Worm (Caenorhabditis elegans) whole organism, young adult: Measurements from ENCODE around the gene jnk-1.

Experiments used
- B0336.3 ChIP-seq: fragments of 200-800 bp; sonication (Bioruptor generic); IDR thresholded peaks from 2 replicates; pipeline ENCODE4 v1.3.6; 2022; ENCODE audit warnings: missing genetic modification characterization, missing compliant biosample characterization
- C17E4.6 ChIP-seq: fragments of 200-800 bp; sonication (Bioruptor generic); IDR thresholded peaks from 2 replicates; pipeline ENCODE4 v1.3.6; 2022; ENCODE audit warnings: missing genetic modification reagents, missing genetic modification characterization, missing compliant biosample characterization
- D2030.7 ChIP-seq: fragments of 200-800 bp; sonication (Bioruptor generic); IDR thresholded peaks from 2 replicates; pipeline ENCODE4 v1.3.6; 2022; ENCODE audit warnings: missing genetic modification reagents, missing genetic modification characterization, missing compliant biosample characterization
- F22D6.2 ChIP-seq: sonication (generic microtip); optimal IDR thresholded peaks from 2 replicates; lab custom pipeline; 2016; ENCODE audit warnings: mild to moderate bottlenecking, missing genetic modification characterization, missing compliant biosample characterization
- F33H1.4 ChIP-seq: fragments of 200-800 bp; sonication (Bioruptor generic); IDR thresholded peaks from 2 replicates; pipeline ENCODE4 v1.3.6; 2022; ENCODE audit warnings: missing genetic modification reagents, missing genetic modification characterization, missing compliant biosample characterization
- F52B5.7 ChIP-seq: sonication (generic microtip); optimal IDR thresholded peaks from 2 replicates; lab custom pipeline; 2016; ENCODE audit warnings: mild to moderate bottlenecking, missing genetic modification characterization, missing compliant biosample characterization
- K12H6.12 ChIP-seq: fragments of 200-800 bp; sonication (Bioruptor generic); optimal IDR thresholded peaks from 2 replicates; lab custom pipeline; 2018; ENCODE audit warnings: mild to moderate bottlenecking, missing genetic modification characterization, missing compliant biosample characterization
- T26A5.8 ChIP-seq: sonication (generic microtip); optimal IDR thresholded peaks from 2 replicates; lab custom pipeline; 2016; ENCODE audit warnings: missing genetic modification characterization, missing compliant biosample characterization
- Y53G8AR.9 ChIP-seq: fragments of 200-800 bp; sonication (Bioruptor generic); conservative IDR thresholded peaks from 2 replicates; pipeline ENCODE4 v1.3.6; 2022; ENCODE audit warnings: missing genetic modification reagents, missing genetic modification characterization, missing compliant biosample characterization
- akir-1 ChIP-seq: fragments of 200-800 bp; sonication (Bioruptor generic); optimal IDR thresholded peaks from 2 replicates; lab custom pipeline; 2018; ENCODE audit warnings: mild to moderate bottlenecking, missing genetic modification characterization, moderate library complexity, missing compliant biosample characterization
- atf-7 ChIP-seq: sonication (generic microtip); optimal IDR thresholded peaks from 2 replicates; lab custom pipeline; 2017; ENCODE audit warnings: mild to moderate bottlenecking, missing genetic modification characterization, missing compliant biosample characterization
- athp-1 ChIP-seq: sonication (generic microtip); optimal IDR thresholded peaks from 2 replicates; lab custom pipeline; 2017; ENCODE audit warnings: mild to moderate bottlenecking, missing genetic modification characterization, missing compliant biosample characterization
- cebp-1 ChIP-seq, 2 experiments: fragments of 200-800 bp in 1 of 2; sonication (Bioruptor generic) in 1 of 2; sonication (generic microtip) in 1 of 2; IDR thresholded peaks in 1 of 2; optimal IDR thresholded peaks in 1 of 2; 2 replicates each; pipeline versions ENCODE4 v1.3.6 to Lab custom; 2017 to 2022; ENCODE audit warnings: missing compliant biosample characterization in 2 of 2, missing genetic modification characterization in 2 of 2, mild to moderate bottlenecking in 1 of 2, missing genetic modification reagents in 1 of 2, moderate library complexity in 1 of 2
- cebp-2 ChIP-seq: fragments of 200-800 bp; sonication (Bioruptor generic); IDR thresholded peaks from 2 replicates; pipeline ENCODE4 v1.3.6; 2022; ENCODE audit warnings: missing genetic modification characterization, missing compliant biosample characterization
- ceh-40 ChIP-seq: fragments of 200-800 bp; sonication (Bioruptor generic); IDR thresholded peaks from 2 replicates; pipeline ENCODE4 v1.3.6; 2022; ENCODE audit warnings: missing genetic modification characterization, missing compliant biosample characterization
- ceh-58 ChIP-seq: fragments of 200-800 bp; sonication (Bioruptor generic); IDR thresholded peaks from 2 replicates; pipeline ENCODE4 v1.3.6; 2022; ENCODE audit warnings: missing genetic modification characterization, missing compliant biosample characterization
- ceh-79 ChIP-seq: sonication (generic microtip); optimal IDR thresholded peaks from 2 replicates; lab custom pipeline; 2017; ENCODE audit warnings: mild to moderate bottlenecking, missing genetic modification characterization, missing compliant biosample characterization
- dpff-1 ChIP-seq: sonication (generic microtip); optimal IDR thresholded peaks from 2 replicates; lab custom pipeline; 2017; ENCODE audit warnings: mild to moderate bottlenecking, missing genetic modification characterization, missing compliant biosample characterization
- efl-1 ChIP-seq: fragments of 150-350 bp; optimal IDR thresholded peaks from 2 replicates; lab custom pipeline; 2014; ENCODE audit warnings: missing biosample characterization, missing genetic modification reagents, missing genetic modification characterization
- ekl-4 ChIP-seq: fragments of 200-800 bp; sonication (Bioruptor generic); IDR thresholded peaks from 2 replicates; pipeline ENCODE4 v1.3.6; 2022; ENCODE audit warnings: missing genetic modification reagents, missing genetic modification characterization, missing compliant biosample characterization
- him-1 ChIP-seq: sonication (generic microtip); optimal IDR thresholded peaks from 2 replicates; lab custom pipeline; 2016; ENCODE audit warnings: missing genotype, missing genetic modification reagents, missing genetic modification characterization, missing compliant biosample characterization
- hlh-12 ChIP-seq: sonication (generic microtip); optimal IDR thresholded peaks from 2 replicates; lab custom pipeline; 2016; ENCODE audit warnings: missing genetic modification characterization, missing compliant biosample characterization
- hmg-1.2 ChIP-seq: fragments of 200-800 bp; sonication (Bioruptor generic); IDR thresholded peaks from 2 replicates; pipeline ENCODE4 v1.3.6; 2022; ENCODE audit warnings: missing genetic modification reagents, missing genetic modification characterization, missing compliant biosample characterization
- lag-1 ChIP-seq: fragments of 200-800 bp; sonication (Bioruptor generic); IDR thresholded peaks from 2 replicates; pipeline ENCODE4 v1.3.6; 2022; ENCODE audit warnings: missing genetic modification reagents, missing genetic modification characterization, missing compliant biosample characterization
- let-526 ChIP-seq: fragments of 200-800 bp; sonication (Bioruptor generic); IDR thresholded peaks from 2 replicates; pipeline ENCODE4 v1.3.6; 2022; ENCODE audit warnings: missing genetic modification reagents, missing genetic modification characterization, missing compliant biosample characterization
- lin-54 ChIP-seq: fragments of 200-800 bp; sonication (Bioruptor generic); optimal IDR thresholded peaks from 2 replicates; lab custom pipeline; 2018; ENCODE audit warnings: mild to moderate bottlenecking, missing genetic modification characterization, missing compliant biosample characterization
- madf-10 ChIP-seq: sonication (generic microtip); optimal IDR thresholded peaks from 2 replicates; lab custom pipeline; 2016; ENCODE audit warnings: mild to moderate bottlenecking, missing genetic modification characterization, missing compliant biosample characterization
- madf-6 ChIP-seq: fragments of 200-800 bp; sonication (Bioruptor generic); IDR thresholded peaks from 2 replicates; pipeline ENCODE4 v1.3.6; 2022; ENCODE audit warnings: missing genetic modification reagents, missing genetic modification characterization, missing compliant biosample characterization
- mcd-1 ChIP-seq: fragments of 200-800 bp; sonication (Bioruptor generic); IDR thresholded peaks from 2 replicates; pipeline ENCODE4 v1.3.6; 2022; ENCODE audit warnings: missing genetic modification reagents, missing genetic modification characterization, missing compliant biosample characterization
- nfyb-1 ChIP-seq: fragments of 200-800 bp; sonication (Bioruptor generic); IDR thresholded peaks from 2 replicates; pipeline ENCODE4 v1.3.6; 2022; ENCODE audit warnings: missing genetic modification reagents, missing genetic modification characterization, missing compliant biosample characterization
- nhr-27 ChIP-seq: fragments of 200-800 bp; sonication (Bioruptor generic); optimal IDR thresholded peaks from 2 replicates; lab custom pipeline; 2018; ENCODE audit warnings: mild to moderate bottlenecking, missing genetic modification characterization, moderate library complexity, missing compliant biosample characterization
- nhr-90 ChIP-seq: sonication (generic microtip); optimal IDR thresholded peaks from 2 replicates; lab custom pipeline; 2016; ENCODE audit warnings: missing genotype, mild to moderate bottlenecking, missing genetic modification characterization, missing compliant biosample characterization
- pbrm-1 ChIP-seq: fragments of 200-800 bp; sonication (Bioruptor generic); IDR thresholded peaks from 2 replicates; pipeline ENCODE4 v1.3.6; 2022; ENCODE audit warnings: missing genetic modification reagents, missing genetic modification characterization, missing compliant biosample characterization
- rec-8 ChIP-seq, 2 experiments: sonication (generic microtip); optimal IDR thresholded peaks; 2 replicates each; lab custom pipeline; 2016; ENCODE audit warnings: mild to moderate bottlenecking in 2 of 2, missing genetic modification characterization in 2 of 2, missing genetic modification reagents in 2 of 2, missing genotype in 2 of 2, missing biosample characterization in 1 of 2, missing compliant biosample characterization in 1 of 2, moderate library complexity in 1 of 2
- snpc-4 ChIP-seq, 5 experiments: fragments of 150-350 bp in 1 of 5; sonication (generic microtip) in 4 of 5; optimal IDR thresholded peaks; 2 replicates each; lab custom pipeline; 2014 to 2018; ENCODE audit warnings: missing genetic modification characterization in 5 of 5, missing biosample characterization in 3 of 5, antibody characterized with exemption in 2 of 5, mild to moderate bottlenecking in 2 of 5, missing compliant biosample characterization in 2 of 5, missing genotype in 2 of 5, moderate library complexity in 2 of 5, missing genetic modification reagents in 1 of 5
- zim-3 ChIP-seq: sonication (generic microtip); optimal IDR thresholded peaks from 2 replicates; lab custom pipeline; 2017; ENCODE audit warnings: mild to moderate bottlenecking, missing genetic modification characterization, moderate library complexity, missing compliant biosample characterization
- ztf-18 ChIP-seq: sonication (generic microtip); optimal IDR thresholded peaks from 2 replicates; lab custom pipeline; 2016; ENCODE audit warnings: missing genotype, mild to moderate bottlenecking, missing genetic modification characterization, missing compliant biosample characterization
- ztf-6 ChIP-seq: fragments of 200-800 bp; sonication (Bioruptor generic); IDR thresholded peaks from 2 replicates; pipeline ENCODE4 v1.3.6; 2022; ENCODE audit warnings: missing genetic modification reagents, missing genetic modification characterization, missing compliant biosample characterization

jnk-1 gene

DNA sequence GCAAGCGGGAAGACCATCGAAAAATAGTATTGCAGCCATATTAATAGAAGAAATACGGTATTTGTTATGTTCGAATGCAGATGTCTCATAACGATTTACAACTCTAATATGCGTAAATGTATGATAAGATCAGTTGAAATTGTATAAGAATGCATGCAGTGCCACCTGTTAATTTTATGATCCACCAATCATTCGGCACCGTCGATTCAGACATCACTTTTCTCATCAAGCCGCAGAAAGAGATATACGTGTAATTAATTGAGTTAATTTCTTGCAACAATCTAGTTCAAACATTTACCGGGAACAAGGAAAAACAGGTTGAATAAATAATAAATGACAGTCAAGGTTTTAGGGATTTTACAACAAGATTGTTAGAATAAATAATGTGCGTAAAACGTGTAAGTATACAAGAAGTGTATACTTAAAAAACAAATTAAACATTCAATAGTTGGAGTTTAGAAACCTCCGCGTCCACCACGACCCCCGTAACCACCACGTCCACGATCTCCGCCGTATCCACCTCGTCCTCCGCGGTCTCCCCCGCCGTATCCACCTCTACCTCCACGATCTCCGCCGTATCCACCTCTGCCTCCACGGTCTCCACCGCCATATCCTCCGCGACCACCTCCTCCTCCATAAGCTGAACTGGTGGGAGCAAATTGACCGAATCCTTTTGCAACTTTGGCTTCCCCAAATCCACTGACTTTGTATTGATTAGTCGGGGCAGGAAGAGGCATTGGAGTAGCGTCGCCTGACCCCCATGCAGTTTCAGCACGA is 16.9 kb downstream of the jnk-1 start (continued):
- TF ChIP-seq pbrm-1 (GFP tag; lab: Robert Waterston, UW) (peak; percentile 60), madf-6 (peak; percentile 76), athp-1 (peak; percentile 62), lag-1 (GFP tag; lab: Robert Waterston, UW) (no peak), him-1 (tag; lab: Kevin White, UChicago) (peak; percentile 38), lin-54 (GFP tag; lab: Kevin White, UChicago) (peak; percentile 49), B0336.3 (GFP tag; lab: Robert Waterston, UW) (peak; percentile 51), atf-7 (tag; lab: Kevin White, UChicago) (no peak), hlh-12 (tag; lab: Kevin White, UChicago) (no peak), ceh-79 (tag; lab: Kevin White, UChicago) (no peak), zim-3 (no peak), ceh-58 (GFP tag; lab: Robert Waterston, UW) (0 out of 2 replicates have a peak, but pooled peaks have one; percentile 66), dpff-1 (no peak), ekl-4 (peak; percentile 84), D2030.7 (no peak), C17E4.6 (GFP tag; lab: Robert Waterston, UW) (no peak), ztf-18 (peak; percentile 15), Y53G8AR.9 (GFP tag; lab: Robert Waterston, UW) (peak; percentile 80), cebp-1 (GFP tag; IDR thresholded peaks at IDR 0.05; lab: Robert Waterston, UW) (no peak), cebp-1 (tag; optimal IDR thresholded peaks at IDR 0.05; lab: Kevin White, UChicago) (no peak), F52B5.7 (tag; lab: Kevin White, UChicago) (no peak), F33H1.4 (peak; percentile 44)

DNA sequence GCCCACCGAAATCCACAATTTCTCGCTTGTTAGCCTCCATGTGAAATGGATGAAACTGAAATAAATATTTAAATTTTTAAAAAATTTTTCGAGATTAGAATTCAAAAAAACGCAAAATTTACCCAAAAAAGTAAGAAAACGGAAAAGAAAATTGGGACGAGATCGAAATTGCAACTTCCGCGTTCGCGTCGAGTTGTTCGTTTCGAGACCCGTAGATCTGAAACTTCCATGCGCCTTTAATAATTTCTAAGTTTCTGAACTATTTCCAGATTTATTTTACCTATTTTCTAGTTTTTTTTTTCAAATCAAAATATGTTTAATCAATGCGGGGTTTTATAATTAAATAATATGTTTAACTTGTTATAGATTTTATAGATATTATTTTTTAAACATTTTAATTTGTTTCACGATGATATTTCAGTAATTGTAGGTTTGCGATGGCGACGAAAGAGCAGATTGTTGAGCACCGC is 19.7 kb downstream of the jnk-1 start, which contains the start of the genes pgl-1 and him-3:
Gene pgl-1 (minus strand): TSS at position 230 of the 470 bp plus-strand sequence.
Gene him-3 (plus strand): TSS at position 420 of the 470 bp plus-strand sequence.
- TF ChIP-seq snpc-4 (GFP tag; optimal IDR thresholded peaks at IDR 0.05; lab: Kevin White, UChicago) = no peak
- peak in 2 of 4 experiments; percentile 9 to 17 for TF ChIP-seq snpc-4 (tag; optimal IDR thresholded peaks at IDR 0.05; lab: Kevin White, UChicago)
- no peak for TF ChIP-seq ztf-6 (GFP tag; lab: Robert Waterston, UW)
- TF ChIP-seq K12H6.12 (tag; lab: Kevin White, UChicago) = no peak
- no peak for TF ChIP-seq madf-10 (tag; lab: Kevin White, UChicago)
- no peak for TF ChIP-seq ceh-79 (tag; lab: Kevin White, UChicago)
- TF ChIP-seq akir-1 (GFP tag; lab: Kevin White, UChicago) = no peak
- no peak for TF ChIP-seq nhr-90 (tag; lab: Kevin White, UChicago)
- no peak for TF ChIP-seq rec-8 (tag; optimal IDR thresholded peaks at IDR 0.05; lab: Kevin White, UChicago)
- no peak for TF ChIP-seq mcd-1 (GFP tag; lab: Robert Waterston, UW)
- TF ChIP-seq dpff-1 = no peak
- peak; percentile 72 for TF ChIP-seq F33H1.4
- no peak for TF ChIP-seq nhr-27 (tag; lab: Kevin White, UChicago)
- TF ChIP-seq cebp-2 = no peak
- TF ChIP-seq efl-1 (GFP tag; lab: Kevin White, UChicago) = peak; percentile 56
- TF ChIP-seq nfyb-1 = no peak
- TF ChIP-seq lag-1 (GFP tag; lab: Robert Waterston, UW) = no peak
- TF ChIP-seq T26A5.8 (tag; lab: Kevin White, UChicago) = no peak
- TF ChIP-seq F22D6.2 (tag; lab: Kevin White, UChicago) = no peak
- TF ChIP-seq athp-1 = no peak
- TF ChIP-seq ceh-40 (GFP tag; lab: Robert Waterston, UW) = no peak
- no peak for TF ChIP-seq hmg-1.2 (GFP tag; lab: Robert Waterston, UW)
- no peak for TF ChIP-seq let-526 (GFP tag; lab: Robert Waterston, UW)
- TF ChIP-seq D2030.7 = no peak
- TF ChIP-seq madf-6 = peak; percentile 52
